Fruit fly (Drosophila melanogaster) whole organism, adult: ENCODE measurements around the gene CG13086.

Experiments used
- CG1620 ChIP-seq: fragments of 200-800 bp; sonication (Bioruptor generic); optimal IDR thresholded peaks from 2 replicates; lab custom pipeline; 2016; ENCODE audit warnings: missing biosample characterization, missing genetic modification characterization
- CG5204 ChIP-seq: fragments of 200-800 bp; sonication (Bioruptor generic); optimal IDR thresholded peaks from 2 replicates; lab custom pipeline; 2016; ENCODE audit warnings: missing biosample characterization, missing genetic modification characterization
- Hr96 ChIP-seq: fragments of 200-800 bp; sonication (Bioruptor generic); optimal IDR thresholded peaks from 2 replicates; lab custom pipeline; 2016; ENCODE audit warnings: missing biosample characterization, missing genetic modification characterization
- cic ChIP-seq: fragments of 200-800 bp; sonication (Bioruptor generic); optimal IDR thresholded peaks from 2 replicates; lab custom pipeline; 2017; ENCODE audit warnings: missing biosample characterization, mild to moderate bottlenecking, missing genetic modification characterization, moderate library complexity
- cnc ChIP-seq, 2 experiments: fragments of >200 bp; optimal IDR thresholded peaks; 2 replicates each; lab custom pipeline; 2017
- kay ChIP-seq: fragments of 200-800 bp; sonication (Bioruptor generic); peaks from one replicate; lab custom pipeline; 2016; ENCODE audit warnings: missing biosample characterization, missing genetic modification characterization, borderline replicate concordance
- toe ChIP-seq: fragments of 200-800 bp; sonication (Bioruptor generic); optimal IDR thresholded peaks from 2 replicates; lab custom pipeline; 2016; ENCODE audit warnings: missing biosample characterization, missing genetic modification characterization

dm6 chr2L:19324737-19325136, 39.4 kb upstream of the CG13086 start:
- TF ChIP-seq kay (GFP tag; lab: Kevin White, UChicago): no peak
- no peak for TF ChIP-seq Hr96
- no peak for TF ChIP-seq CG5204 (GFP tag; lab: Kevin White, UChicago)
- TF ChIP-seq cnc (optimal IDR thresholded peaks at IDR 0.05; lab: Kevin White, UChicago): no peak
- TF ChIP-seq cic: no peak
- no peak for TF ChIP-seq toe (GFP tag; lab: Kevin White, UChicago)
- no peak for TF ChIP-seq CG1620
